Fruit fly (Drosophila melanogaster): ENCODE data around the gene CG8191.

Gene CG8191

DNA sequence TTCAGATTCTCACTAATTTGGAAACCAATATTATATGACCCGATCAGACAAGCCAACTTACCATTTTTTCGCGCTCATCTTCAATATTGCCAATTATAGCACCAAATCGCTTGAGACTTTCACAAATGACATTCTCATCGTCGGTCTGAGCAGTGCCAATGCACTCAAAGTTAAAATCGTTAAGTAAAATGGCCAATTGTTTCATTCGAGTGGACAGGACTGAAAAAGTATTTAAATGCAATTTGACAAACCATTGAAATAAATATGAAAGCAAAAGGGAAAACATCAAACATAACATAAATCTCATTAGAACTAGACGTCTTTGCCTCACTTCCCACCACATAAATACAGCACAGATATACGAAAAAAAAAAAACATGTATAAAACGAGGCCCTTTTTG is 24.0 kb downstream of the CG8191 start, which contains the start of gene CG8260:
CG8260 (plus strand) TSS at position 301 of the 400 bp plus-strand sequence.
- TF ChIP-seq vri (GFP tag; optimal IDR thresholded peaks at IDR 0.05) (no peak), Sox14 (GFP tag; optimal IDR thresholded peaks at IDR 0.05) (no peak), CG6163 (GFP tag; IDR thresholded peaks at IDR 0.05) (no peak), CG8632 (GFP tag; optimal IDR thresholded peaks at IDR 0.05) (no peak), Eip75B (GFP tag; optimal IDR thresholded peaks at IDR 0.05) (no peak), CG34406 (GFP tag; optimal IDR thresholded peaks at IDR 0.05) (no peak), CG11294 (GFP tag; IDR thresholded peaks at IDR 0.05) (no peak), CG8119 (GFP tag; IDR thresholded peaks at IDR 0.05) (no peak), CG15336 (GFP tag; IDR thresholded peaks at IDR 0.05) (no peak), CG6276 (GFP tag; optimal IDR thresholded peaks at IDR 0.05) (no peak), CG3032 (tag; optimal IDR thresholded peaks at IDR 0.05) (no peak), lz (GFP tag; optimal IDR thresholded peaks at IDR 0.05) (no peak)

DNA sequence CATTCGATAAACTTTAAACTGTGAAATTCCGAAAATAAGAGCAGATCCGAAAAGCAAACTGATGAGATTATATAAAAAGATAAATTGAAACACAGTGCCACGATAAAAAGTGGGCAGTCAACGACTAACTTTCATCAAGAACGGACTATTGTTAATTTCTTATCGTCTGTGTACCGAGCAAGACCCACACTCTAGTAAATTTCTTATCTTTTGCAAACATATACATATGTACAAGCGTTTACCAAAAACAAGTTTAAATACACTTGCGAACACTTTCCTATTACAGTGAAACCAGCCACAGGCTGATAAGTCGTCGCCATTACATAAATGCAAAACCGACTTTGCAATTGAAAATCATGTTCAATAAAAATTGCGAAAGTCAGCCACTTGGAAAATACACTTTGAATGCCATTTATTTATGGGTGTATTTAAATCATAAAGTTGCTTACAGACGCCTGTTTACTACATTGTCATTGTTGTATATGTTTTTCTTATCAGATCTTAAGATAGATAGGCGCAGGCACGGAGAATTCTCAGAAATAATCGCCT is 26.8 kb downstream of the CG8191 start:
- TF ChIP-seq CG32006 (GFP tag; optimal IDR thresholded peaks at IDR 0.05) (no peak), vri (GFP tag; optimal IDR thresholded peaks at IDR 0.05) (peak; percentile 37), Smox (GFP tag; optimal IDR thresholded peaks at IDR 0.05) (no peak), fkh (GFP tag; optimal IDR thresholded peaks at IDR 0.05) (peak; percentile 50), acj6 (GFP tag; optimal IDR thresholded peaks at IDR 0.05) (no peak), CG7368 (GFP tag; optimal IDR thresholded peaks at IDR 0.05) (no peak), CG11902 (GFP tag; optimal IDR thresholded peaks at IDR 0.05) (no peak), CG4318 (GFP tag; optimal IDR thresholded peaks at IDR 0.05) (no peak), CG6808 (GFP tag; optimal IDR thresholded peaks at IDR 0.05) (no peak), Eip78C (GFP tag) (peak; percentile 20)

DNA sequence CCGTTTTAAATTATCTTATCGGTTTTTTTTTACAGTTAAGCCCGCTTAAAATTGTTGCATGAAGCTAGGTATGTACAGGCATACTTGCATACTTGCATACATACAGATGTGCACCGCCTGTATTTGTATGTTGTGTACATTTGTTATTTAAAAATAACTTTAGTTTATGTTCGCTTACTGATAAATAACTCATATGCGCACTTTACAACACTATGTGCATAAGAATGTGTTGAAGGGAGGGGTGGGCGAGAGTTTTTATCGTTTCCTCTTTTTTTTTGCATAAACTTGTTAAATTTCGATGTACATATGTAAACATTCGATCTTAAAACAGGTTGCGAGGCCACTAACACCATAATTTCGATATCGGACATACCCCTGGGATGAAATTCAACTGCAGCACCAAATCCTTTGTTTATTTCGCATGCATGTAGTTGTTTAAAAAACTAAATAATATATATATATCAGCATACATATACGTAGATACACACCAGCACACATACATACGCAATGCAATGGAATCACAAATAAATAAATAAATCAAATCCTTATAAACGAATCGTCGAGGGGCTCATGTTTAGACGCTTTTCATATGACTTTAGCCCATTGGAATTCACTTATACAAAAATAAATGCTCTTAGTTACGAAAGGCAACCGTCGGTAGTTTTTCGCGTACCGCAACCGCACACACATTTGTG is 27.9 kb downstream of the CG8191 start:
- TF ChIP-seq CG9139 (GFP tag; optimal IDR thresholded peaks at IDR 0.05) (no peak), Eip93F (GFP tag; optimal IDR thresholded peaks at IDR 0.05) (no peak), CG10669 (GFP tag; optimal IDR thresholded peaks at IDR 0.05) (no peak), Sox14 (GFP tag; optimal IDR thresholded peaks at IDR 0.05) (no peak), Eip78C (GFP tag) (no peak), dac (GFP tag; optimal IDR thresholded peaks at IDR 0.05) (no peak), Blimp-1 (GFP tag; optimal IDR thresholded peaks at IDR 0.05) (no peak), ss (GFP tag; optimal IDR thresholded peaks at IDR 0.05) (no peak), eg (GFP tag; IDR thresholded peaks at IDR 0.05) (no peak), CG11762 (GFP tag; optimal IDR thresholded peaks at IDR 0.05; ENCODE audit: insufficient read depth) (no peak), salr (GFP tag; optimal IDR thresholded peaks at IDR 0.05) (no peak), fd59A (GFP tag; optimal IDR thresholded peaks at IDR 0.05) (no peak), fkh (GFP tag; optimal IDR thresholded peaks at IDR 0.05) (no peak)

DNA sequence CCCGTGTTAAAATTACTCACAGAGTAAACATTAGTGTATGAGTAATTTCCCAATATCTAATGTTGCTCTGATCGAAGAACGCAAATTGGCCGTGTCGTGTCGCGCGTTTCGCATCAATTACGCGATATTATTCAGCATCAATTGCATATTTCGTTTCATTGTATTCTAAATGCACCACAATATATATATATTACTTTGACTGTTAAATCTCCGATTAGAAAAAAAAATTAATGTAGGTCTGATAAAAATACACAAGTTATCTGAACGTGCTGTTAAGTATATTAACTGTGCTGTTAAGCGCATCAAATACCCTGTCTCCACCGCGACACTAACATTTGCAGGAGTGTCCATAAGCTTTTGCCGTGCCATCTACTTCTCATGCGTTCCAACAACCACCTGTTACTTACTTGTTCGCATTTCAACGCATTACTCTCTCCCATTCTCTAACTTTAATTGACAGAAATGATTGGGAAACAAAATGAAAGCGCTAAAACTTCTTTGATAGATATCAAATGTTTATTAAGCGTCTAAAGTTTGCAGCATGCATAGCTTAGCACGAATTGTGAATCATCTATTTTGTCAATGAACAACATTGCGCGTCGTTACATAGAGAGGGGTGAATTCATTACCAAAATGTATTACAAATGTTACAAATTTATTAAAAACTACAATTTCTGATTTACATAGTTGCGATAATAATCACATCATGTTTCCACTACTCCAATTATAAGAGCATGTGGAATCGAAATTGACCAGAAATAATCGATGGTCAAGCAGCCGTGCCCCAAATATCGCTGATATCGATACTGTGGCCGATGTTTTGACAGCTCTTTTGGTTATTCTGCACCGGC is 28.7 kb downstream of the CG8191 start, which contains the start of the genes Graf and mRpL3:
Graf (minus strand) TSS at position 287 of the 851 bp plus-strand sequence.
mRpL3 (plus strand) TSS at position 802 of the 851 bp plus-strand sequence.
- TF ChIP-seq cyc (GFP tag; optimal IDR thresholded peaks at IDR 0.05) (peak; percentile 21), spab (GFP tag; optimal IDR thresholded peaks at IDR 0.05) (no peak), Eip78C (GFP tag) (peak; percentile 53), CG6163 (GFP tag; IDR thresholded peaks at IDR 0.05) (no peak), Hr4 (GFP tag; optimal IDR thresholded peaks at IDR 0.05) (no peak), CG11902 (GFP tag; optimal IDR thresholded peaks at IDR 0.05) (no peak), Sox14 (GFP tag; optimal IDR thresholded peaks at IDR 0.05) (no peak), pdm3 (GFP tag; optimal IDR thresholded peaks at IDR 0.05) (no peak), CG10669 (GFP tag; optimal IDR thresholded peaks at IDR 0.05) (no peak), lz (GFP tag; optimal IDR thresholded peaks at IDR 0.05) (peak; percentile 3), CG6792 (GFP tag; optimal IDR thresholded peaks at IDR 0.05) (no peak), vri (GFP tag; optimal IDR thresholded peaks at IDR 0.05) (no peak), topi (GFP tag; optimal IDR thresholded peaks at IDR 0.05) (no peak), Blimp-1 (GFP tag; optimal IDR thresholded peaks at IDR 0.05) (no peak), Lpt (GFP tag; optimal IDR thresholded peaks at IDR 0.05) (no peak), Met (GFP tag; optimal IDR thresholded peaks at IDR 0.05) (no peak), fkh (GFP tag; optimal IDR thresholded peaks at IDR 0.05) (peak; percentile 36)

Measured in whole organism, prepupa.